Worm (Caenorhabditis elegans) whole organism, L4/young adult: ENCODE data around the gene F02D10.6.

ENCODE experiments used
- W03F9.2 ChIP-seq: fragments of 150-350 bp; optimal IDR thresholded peaks from 2 replicates; lab custom pipeline; 2014; ENCODE audit warnings: missing biosample characterization, missing genetic modification characterization
- dao-5 ChIP-seq: sonication (generic microtip); optimal IDR thresholded peaks from 2 replicates; lab custom pipeline; 2016; ENCODE audit warnings: missing genotype, missing genetic modification characterization, moderate library complexity, missing compliant biosample characterization
- him-1 ChIP-seq: sonication (generic microtip); optimal IDR thresholded peaks from 2 replicates; lab custom pipeline; 2016; ENCODE audit warnings: missing genotype, missing genetic modification reagents, missing genetic modification characterization, missing compliant biosample characterization

ce11 chrX:13435790-13436472 is 15.5 kb downstream of the F02D10.6 start, which contains the start of gene jmjd-3.3:
- no peak for TF ChIP-seq him-1 (tag; lab: Kevin White, UChicago)
- TF ChIP-seq W03F9.2 = no peak
- TF ChIP-seq dao-5 (tag; lab: Kevin White, UChicago) = no peak
